Worm (Caenorhabditis elegans) whole organism, midembryonic: ENCODE data around the gene lin-40.

Experiments used
- T22C8.4 ChIP-seq: fragments of 200-800 bp; sonication (Bioruptor generic); IDR thresholded peaks from 2 replicates; pipeline ENCODE4 v1.3.6; 2022; ENCODE audit warnings: missing genetic modification characterization, missing compliant biosample characterization
- flt-1 ChIP-seq: fragments of 200-800 bp; sonication (Bioruptor generic); IDR thresholded peaks from 2 replicates; pipeline ENCODE4 v1.3.6; 2022; ENCODE audit warnings: missing genetic modification characterization, missing compliant biosample characterization
- med-1 ChIP-seq: sonication (generic microtip); optimal IDR thresholded peaks from 2 replicates; lab custom pipeline; 2017; ENCODE audit warnings: missing genetic modification characterization, mild to moderate bottlenecking, missing compliant biosample characterization, antibody characterized with exemption, missing genetic modification reagents; ENCODE audit not compliant: insufficient read depth
- tab-1 ChIP-seq: fragments of 200-800 bp; sonication (Bioruptor generic); IDR thresholded peaks from 2 replicates; pipeline ENCODE4 v1.3.6; 2022; ENCODE audit warnings: missing genetic modification characterization, missing compliant biosample characterization
- ztf-29 ChIP-seq: fragments of 200-800 bp; sonication (Bioruptor generic); IDR thresholded peaks from 2 replicates; pipeline ENCODE4 v1.3.6; 2022; ENCODE audit warnings: missing genetic modification reagents, missing genetic modification characterization, missing compliant biosample characterization

- TF ChIP-seq flt-1 (no peak), tab-1 (GFP tag; lab: Robert Waterston, UW) (no peak), med-1 (GFP tag; lab: Kevin White, UChicago) (no peak), ztf-29 (GFP tag; lab: Robert Waterston, UW) (no peak), T22C8.4 (GFP tag; lab: Robert Waterston, UW) (no peak)
These were observed at the start of gene lin-40 for ce11 chrV:3704688-3705087.
